Fruit fly (Drosophila melanogaster): Measurements from ENCODE around the gene CG31441.
A peak's percentile ranks its signal among the peaks of the same experiment; 100 is the strongest.

CG31441 gene

dm6 chr3R:11243951-11244660, 8.0 kb downstream of the CG31441 start, which contains the start of the genes CG17734 and CG5214:
Gene CG17734 (minus strand): TSS chr3R:11243999.
Gene CG5214 (plus strand): TSS chr3R:11244302.
- TF ChIP-seq hkb (optimal IDR thresholded peaks at IDR 0.05) (peak; percentile 78), hkb (GFP tag; IDR thresholded peaks at IDR 0.05) (no peak), CG14860 (GFP tag; IDR thresholded peaks at IDR 0.05; ENCODE audit: partially characterized antibody) (peak; percentile 69; the same call in 2 of the 3 replicates), CG9797 (GFP tag; optimal IDR thresholded peaks at IDR 0.05) (peak; percentile 76), Ets97D (GFP tag; optimal IDR thresholded peaks at IDR 0.05) (peak; percentile 82), CG31441 (GFP tag; IDR thresholded peaks at IDR 0.05) (peak; percentile 41; the same call in 1 of the 2 replicates), hb (GFP tag; IDR thresholded peaks at IDR 0.05; ENCODE audit: partially characterized antibody) (peak; percentile 30; the same call in 1 of the 3 replicates), CG18262 (tag; optimal IDR thresholded peaks at IDR 0.05) (no peak), CG1647 (GFP tag; optimal IDR thresholded peaks at IDR 0.05) (peak; percentile 4), pzg (GFP tag; optimal IDR thresholded peaks at IDR 0.05) (peak; percentile 86), dm (GFP tag; optimal IDR thresholded peaks at IDR 0.05) (peak; percentile 47), Adf1 (GFP tag; IDR thresholded peaks at IDR 0.05) (peak; percentile 33; the same call in 1 of the 2 replicates), HLH54F (GFP tag; optimal IDR thresholded peaks at IDR 0.05) (peak; percentile 51), Nf-YB (GFP tag; optimal IDR thresholded peaks at IDR 0.05) (no peak), inv (GFP tag; IDR thresholded peaks at IDR 0.05; ENCODE audit: partially characterized antibody) (peak; percentile 71), az2 (GFP tag; optimal IDR thresholded peaks at IDR 0.05) (peak; percentile 7), YL-1 (GFP tag; optimal IDR thresholded peaks at IDR 0.05) (peak; percentile 48), vnd (GFP tag; IDR thresholded peaks at IDR 0.05; ENCODE audit: partially characterized antibody) (peak; percentile 79; the same call in 2 of the 3 replicates), Doc3 (GFP tag; IDR thresholded peaks at IDR 0.05; ENCODE audit: partially characterized antibody) (peak; percentile 80), CG4854 (GFP tag; optimal IDR thresholded peaks at IDR 0.05) (peak; percentile 23), CG30403 (GFP tag; optimal IDR thresholded peaks at IDR 0.05) (peak; percentile 50), mam (GFP tag; optimal IDR thresholded peaks at IDR 0.05) (peak; percentile 6), CG42726 (GFP tag; IDR thresholded peaks at IDR 0.05; ENCODE audit: partially characterized antibody) (0 out of 2 replicates have a peak, but pooled peaks have one; percentile 13), exex (tag; optimal IDR thresholded peaks at IDR 0.05) (peak; percentile 35), Trl (optimal IDR thresholded peaks at IDR 0.05) (no peak), Trl (GFP tag; optimal IDR thresholded peaks at IDR 0.05) (peak; percentile 34), Camta (GFP tag; optimal IDR thresholded peaks at IDR 0.05) (peak; percentile 7), CoRest (tag; optimal IDR thresholded peaks at IDR 0.05) (peak; percentile 55), bowl (GFP tag; IDR thresholded peaks at IDR 0.05) (no peak), HmgD (GFP tag; optimal IDR thresholded peaks at IDR 0.05) (peak; percentile 53), Pdp1 (GFP tag; optimal IDR thresholded peaks at IDR 0.05) (peak in 1 of 2 experiments; percentile 99), MESR4 (GFP tag; optimal IDR thresholded peaks at IDR 0.05) (peak; percentile 63), pho (GFP tag; optimal IDR thresholded peaks at IDR 0.05) (peak; percentile 29), grn (GFP tag; optimal IDR thresholded peaks at IDR 0.05) (no peak), Fer3 (tag; optimal IDR thresholded peaks at IDR 0.05) (no peak), CG13287 (GFP tag; IDR thresholded peaks at IDR 0.05; ENCODE audit: partially characterized antibody) (peak; percentile 86), CG9609 (GFP tag; optimal IDR thresholded peaks at IDR 0.05) (peak; percentile 39), Bgb (GFP tag; IDR thresholded peaks at IDR 0.05; ENCODE audit: partially characterized antibody) (peak; percentile 60), Ets65A (GFP tag) (peak; percentile 79), BEAF-32 (GFP tag; optimal IDR thresholded peaks at IDR 0.05) (peak; percentile 88), ken (GFP tag; IDR thresholded peaks at IDR 0.05) (no peak), CG13123 (GFP tag; optimal IDR thresholded peaks at IDR 0.05) (peak; percentile 13), CG2116 (GFP tag; optimal IDR thresholded peaks at IDR 0.05) (peak; percentile 41), CG2120 (GFP tag; optimal IDR thresholded peaks at IDR 0.05) (peak; percentile 35), HLH4C (GFP tag; IDR thresholded peaks at IDR 0.05; ENCODE audit: partially characterized antibody) (peak; percentile 58; the same call in 2 of the 3 replicates), bbx (GFP tag; IDR thresholded peaks at IDR 0.05; ENCODE audit: partially characterized antibody) (peak; percentile 61), CG10267 (tag; optimal IDR thresholded peaks at IDR 0.05) (peak; percentile 32), HmgZ (tag; optimal IDR thresholded peaks at IDR 0.05) (peak; percentile 44)

Measured in whole organism, embryonic.